Worm (Caenorhabditis elegans): Measurements from ENCODE around the gene perm-1.
A peak's percentile ranks its signal among the peaks of the same experiment; 100 is the strongest.

The perm-1 gene

ce11 chrII:7864207-7864606, 16.4 kb upstream of the perm-1 start, which contains the start of gene ostb-1:
ostb-1 (plus strand) TSS chrII:7864507.
- no peak for TF ChIP-seq ztf-23 (GFP tag; IDR thresholded peaks at IDR 0.05)
- no peak for TF ChIP-seq cog-1 (tag; optimal IDR thresholded peaks at IDR 0.05)
- no peak for TF ChIP-seq ztf-29 (GFP tag; IDR thresholded peaks at IDR 0.05)
- TF ChIP-seq flt-1 (GFP tag; IDR thresholded peaks at IDR 0.05), result no peak
- no peak for TF ChIP-seq med-1 (GFP tag; optimal IDR thresholded peaks at IDR 0.05; ENCODE audit: insufficient read depth)
- TF ChIP-seq ref-1 (GFP tag; conservative IDR thresholded peaks at IDR 0.05), result no peak
- TF ChIP-seq T22C8.4 (GFP tag; IDR thresholded peaks at IDR 0.05), result no peak
- TF ChIP-seq klf-2 (GFP tag; conservative IDR thresholded peaks at IDR 0.05), result no peak
- no peak for TF ChIP-seq tab-1 (GFP tag; IDR thresholded peaks at IDR 0.05)

- TF ChIP-seq tab-1 (GFP tag; IDR thresholded peaks at IDR 0.05) (no peak), ztf-29 (GFP tag; IDR thresholded peaks at IDR 0.05) (no peak), klf-2 (GFP tag; conservative IDR thresholded peaks at IDR 0.05) (no peak), med-1 (GFP tag; optimal IDR thresholded peaks at IDR 0.05; ENCODE audit: insufficient read depth) (no peak), ztf-23 (GFP tag; IDR thresholded peaks at IDR 0.05) (no peak), T22C8.4 (GFP tag; IDR thresholded peaks at IDR 0.05) (no peak), cog-1 (tag; optimal IDR thresholded peaks at IDR 0.05) (no peak), flt-1 (GFP tag; IDR thresholded peaks at IDR 0.05) (no peak), ref-1 (GFP tag; conservative IDR thresholded peaks at IDR 0.05) (no peak)
Measured at ce11 chrII:7864892-7865291, 15.7 kb upstream of the perm-1 start.

- TF ChIP-seq ztf-29 (GFP tag; IDR thresholded peaks at IDR 0.05), result no peak
- TF ChIP-seq klf-2 (GFP tag; conservative IDR thresholded peaks at IDR 0.05), result no peak
- TF ChIP-seq ref-1 (GFP tag; conservative IDR thresholded peaks at IDR 0.05), result no peak
- no peak for TF ChIP-seq T22C8.4 (GFP tag; IDR thresholded peaks at IDR 0.05)
- no peak for TF ChIP-seq cog-1 (tag; optimal IDR thresholded peaks at IDR 0.05)
- TF ChIP-seq med-1 (GFP tag; optimal IDR thresholded peaks at IDR 0.05; ENCODE audit: insufficient read depth), result no peak
Measured at ce11 chrII:7866081-7866480, 14.5 kb upstream of the perm-1 start.

DNA sequence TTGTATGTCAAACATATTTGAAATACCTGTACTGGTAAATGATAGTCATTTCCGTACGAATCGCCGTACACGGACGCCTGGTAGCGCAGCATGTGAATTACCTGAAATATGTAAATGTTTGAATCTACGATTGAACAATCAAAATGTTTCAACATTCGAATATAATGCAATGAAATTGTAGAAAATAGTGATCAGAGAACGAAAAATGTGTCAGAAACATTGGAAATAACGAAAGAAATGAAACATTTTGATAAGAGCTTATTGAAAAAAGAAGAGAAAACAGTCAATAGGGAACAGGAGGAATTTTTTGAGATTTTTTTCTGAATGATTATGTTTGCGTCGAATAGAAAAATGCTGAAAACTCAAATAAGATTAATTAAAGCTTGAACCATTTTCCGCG, 10.6 kb upstream of the perm-1 start, which contains the start of gene ztf-17:
Gene ztf-17, minus strand, starts transcription at position 101 of the 400 bp plus-strand sequence.
- no peak for TF ChIP-seq cog-1 (tag; optimal IDR thresholded peaks at IDR 0.05)
- no peak for TF ChIP-seq ztf-23 (GFP tag; IDR thresholded peaks at IDR 0.05)
- no peak for TF ChIP-seq T22C8.4 (GFP tag; IDR thresholded peaks at IDR 0.05)
- no peak for TF ChIP-seq ztf-29 (GFP tag; IDR thresholded peaks at IDR 0.05)
- no peak for TF ChIP-seq klf-2 (GFP tag; conservative IDR thresholded peaks at IDR 0.05)

- TF ChIP-seq klf-2 (GFP tag; conservative IDR thresholded peaks at IDR 0.05), result no peak
- no peak for TF ChIP-seq ztf-23 (GFP tag; IDR thresholded peaks at IDR 0.05)
- 0 out of 2 replicates have a peak, but pooled peaks have one; percentile 20 for TF ChIP-seq flt-1 (GFP tag; IDR thresholded peaks at IDR 0.05)
Measured at ce11 chrII:7870632-7871031, 10.0 kb upstream of the perm-1 start.

ce11 chrII:7873843-7874372, 6.7 kb upstream of the perm-1 start, which contains the start of gene T01H3.3:
T01H3.3 (minus strand) TSS chrII:7873893.
- TF ChIP-seq T22C8.4 (GFP tag; IDR thresholded peaks at IDR 0.05) (no peak), klf-2 (GFP tag; conservative IDR thresholded peaks at IDR 0.05) (no peak), med-1 (GFP tag; optimal IDR thresholded peaks at IDR 0.05; ENCODE audit: insufficient read depth) (no peak), tab-1 (GFP tag; IDR thresholded peaks at IDR 0.05) (no peak), cog-1 (tag; optimal IDR thresholded peaks at IDR 0.05) (no peak), ztf-23 (GFP tag; IDR thresholded peaks at IDR 0.05) (no peak), ref-1 (GFP tag; conservative IDR thresholded peaks at IDR 0.05) (no peak), ztf-29 (GFP tag; IDR thresholded peaks at IDR 0.05) (no peak), flt-1 (GFP tag; IDR thresholded peaks at IDR 0.05) (no peak)

DNA sequence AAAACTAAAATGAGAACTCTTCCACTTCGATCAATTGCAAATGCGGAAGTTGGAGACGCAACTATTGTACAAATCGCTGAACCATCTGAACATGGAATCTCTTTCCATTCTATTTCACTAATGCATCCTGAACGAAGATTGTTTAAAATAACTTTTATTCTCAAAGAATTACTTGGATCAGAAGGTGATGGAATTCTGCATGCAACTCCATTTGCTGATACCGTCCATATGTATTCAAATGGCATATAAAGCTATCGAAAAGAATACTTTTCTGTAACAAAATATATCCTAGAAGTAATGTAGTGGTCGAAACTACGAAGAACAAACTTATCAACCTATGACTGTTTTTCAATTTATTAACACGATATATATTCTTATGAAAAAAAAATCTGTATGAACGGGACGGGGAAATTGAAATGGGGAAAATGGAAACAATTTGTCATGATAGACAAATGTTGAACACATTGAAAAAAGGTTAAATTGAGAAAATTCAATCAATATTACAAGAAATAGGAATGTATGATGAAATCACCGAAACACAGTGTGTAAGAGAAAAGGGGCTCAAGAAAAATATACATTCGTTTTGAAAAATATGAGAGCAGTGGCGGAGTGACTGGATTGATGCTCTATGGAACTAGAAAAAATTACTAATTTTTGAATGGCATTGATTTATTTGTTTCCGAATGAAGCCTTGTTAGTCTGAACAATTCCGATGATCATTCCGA, 2.7 kb upstream of the perm-1 start, which contains the start of gene T01H3.2:
Gene T01H3.2, minus strand, starts transcription at position 251 of the 725 bp plus-strand sequence.
- no peak for TF ChIP-seq ref-1 (GFP tag; conservative IDR thresholded peaks at IDR 0.05)
- TF ChIP-seq ztf-29 (GFP tag; IDR thresholded peaks at IDR 0.05), result no peak
- TF ChIP-seq cog-1 (tag; optimal IDR thresholded peaks at IDR 0.05), result no peak
- TF ChIP-seq flt-1 (GFP tag; IDR thresholded peaks at IDR 0.05), result no peak
- no peak for TF ChIP-seq ztf-23 (GFP tag; IDR thresholded peaks at IDR 0.05)
- no peak for TF ChIP-seq tab-1 (GFP tag; IDR thresholded peaks at IDR 0.05)

- TF ChIP-seq ztf-23 (GFP tag; IDR thresholded peaks at IDR 0.05) (no peak), tab-1 (GFP tag; IDR thresholded peaks at IDR 0.05) (no peak), ref-1 (GFP tag; conservative IDR thresholded peaks at IDR 0.05) (no peak)
Measured at ce11 chrII:7879266-7879718, 1.3 kb upstream of the perm-1 start, which contains the start of the genes vha-4 and T01H3.5. vha-4 (minus strand) TSS chrII:7879316. T01H3.5 (plus strand) TSS chrII:7879616.

DNA sequence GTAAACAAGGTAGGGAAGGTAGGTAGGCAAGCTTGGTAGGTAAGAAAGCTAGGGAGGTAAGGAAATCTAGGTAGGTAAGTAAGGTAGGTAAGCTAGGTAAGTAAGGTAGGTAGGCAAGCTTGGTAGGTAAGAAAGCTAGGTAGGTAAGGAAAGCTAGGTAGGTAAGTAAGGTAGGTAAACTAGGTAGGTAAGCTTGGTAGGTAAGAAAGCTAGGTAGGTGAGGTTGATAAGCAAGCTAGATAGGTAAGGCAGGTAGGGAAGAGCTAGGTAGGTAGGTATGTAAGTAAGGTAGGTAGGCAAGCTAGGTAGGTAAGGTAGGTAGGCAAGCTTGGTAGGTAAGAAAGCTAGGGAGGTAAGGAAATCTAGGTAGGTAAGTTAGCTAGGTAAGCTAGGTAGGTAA, 2.6 kb downstream of the perm-1 start:
- peak; percentile 52; the same call in 1 of the 2 replicates for TF ChIP-seq klf-2 (GFP tag; conservative IDR thresholded peaks at IDR 0.05)
- TF ChIP-seq ztf-23 (GFP tag; IDR thresholded peaks at IDR 0.05), result peak; percentile 66; the same call in 1 of the 2 replicates

- TF ChIP-seq med-1 (GFP tag; optimal IDR thresholded peaks at IDR 0.05; ENCODE audit: insufficient read depth) (no peak), ref-1 (GFP tag; conservative IDR thresholded peaks at IDR 0.05) (no peak), tab-1 (GFP tag; IDR thresholded peaks at IDR 0.05) (no peak), klf-2 (GFP tag; conservative IDR thresholded peaks at IDR 0.05) (no peak), cog-1 (tag; optimal IDR thresholded peaks at IDR 0.05) (no peak), ztf-29 (GFP tag; IDR thresholded peaks at IDR 0.05) (no peak), T22C8.4 (GFP tag; IDR thresholded peaks at IDR 0.05) (no peak)
Measured at ce11 chrII:7884898-7885297, 4.3 kb downstream of the perm-1 start.
